Worm (Caenorhabditis elegans): ENCODE results near the gene herd-1.

The herd-1 gene

ce11 chrIII:12469800-12470199 is 26.5 kb upstream of the herd-1 start:
- TF ChIP-seq nhr-12 (tag; optimal IDR thresholded peaks at IDR 0.05), result no peak
- TF ChIP-seq unc-39 (tag; optimal IDR thresholded peaks at IDR 0.05), result no peak
- TF ChIP-seq sptf-1 (tag; optimal IDR thresholded peaks at IDR 0.05), result no peak
- TF ChIP-seq sem-2 (GFP tag; optimal IDR thresholded peaks at IDR 0.05), result no peak
- no peak for TF ChIP-seq flh-1 (GFP tag; optimal IDR thresholded peaks at IDR 0.05)
- TF ChIP-seq M03D4.4 (tag; optimal IDR thresholded peaks at IDR 0.05), result no peak
- TF ChIP-seq pha-4 (tag; optimal IDR thresholded peaks at IDR 0.05), result no peak
- TF ChIP-seq nhr-28 (tag; optimal IDR thresholded peaks at IDR 0.05), result no peak

- TF ChIP-seq unc-39 (tag; optimal IDR thresholded peaks at IDR 0.05) (no peak), elt-3 (tag; optimal IDR thresholded peaks at IDR 0.05) (no peak), bed-3 (GFP tag; optimal IDR thresholded peaks at IDR 0.05) (no peak), elt-1 (tag; optimal IDR thresholded peaks at IDR 0.05; ENCODE audit: borderline replicate concordance, insufficient read depth) (no peak), unc-120 (tag; optimal IDR thresholded peaks at IDR 0.05; ENCODE audit: poor library complexity, severe bottlenecking) (no peak), ztf-11 (tag; optimal IDR thresholded peaks at IDR 0.05) (no peak), drap-1 (GFP tag; optimal IDR thresholded peaks at IDR 0.05) (no peak), zip-8 (tag; optimal IDR thresholded peaks at IDR 0.05) (no peak), mab-5 (tag; optimal IDR thresholded peaks at IDR 0.05) (no peak), unc-62 (GFP tag; optimal IDR thresholded peaks at IDR 0.05) (no peak), sem-2 (GFP tag; optimal IDR thresholded peaks at IDR 0.05) (no peak), snpc-4 (tag; optimal IDR thresholded peaks at IDR 0.05) (no peak)
These were observed 25.7 kb upstream of the herd-1 start for ce11 chrIII:12470589-12470988.

ce11 chrIII:12472497-12472896 is 23.8 kb upstream of the herd-1 start, which contains the start of gene cccp-1:
cccp-1 (plus strand) TSS chrIII:12472873.
- TF ChIP-seq unc-120 (tag; optimal IDR thresholded peaks at IDR 0.05; ENCODE audit: poor library complexity, severe bottlenecking) (no peak), elt-3 (tag; optimal IDR thresholded peaks at IDR 0.05) (no peak), lsy-2 (tag; optimal IDR thresholded peaks at IDR 0.05) (no peak), ces-1 (GFP tag; optimal IDR thresholded peaks at IDR 0.05) (peak; percentile 58), ztf-11 (tag; optimal IDR thresholded peaks at IDR 0.05) (no peak)

ce11 chrIII:12484432-12484831 is 11.9 kb upstream of the herd-1 start, which contains the start of gene arrd-16:
arrd-16 (plus strand) TSS chrIII:12484732.
- TF ChIP-seq bed-3 (GFP tag; optimal IDR thresholded peaks at IDR 0.05) (no peak), unc-62 (GFP tag; optimal IDR thresholded peaks at IDR 0.05) (no peak), zip-8 (tag; optimal IDR thresholded peaks at IDR 0.05) (no peak), ces-1 (GFP tag; optimal IDR thresholded peaks at IDR 0.05) (no peak), ceh-43 (GFP tag; optimal IDR thresholded peaks at IDR 0.05) (no peak), lin-32 (GFP tag; optimal IDR thresholded peaks at IDR 0.05) (no peak), elt-3 (tag; optimal IDR thresholded peaks at IDR 0.05) (no peak), ztf-11 (tag; optimal IDR thresholded peaks at IDR 0.05) (no peak)

ce11 chrIII:12491984-12492383 is 4.4 kb upstream of the herd-1 start, which contains the start of gene Y49E10.25:
Y49E10.25 (minus strand) TSS chrIII:12492084.
- TF ChIP-seq blmp-1 (tag; optimal IDR thresholded peaks at IDR 0.05) (no peak), pha-4 (tag; optimal IDR thresholded peaks at IDR 0.05) (no peak), zip-8 (tag; optimal IDR thresholded peaks at IDR 0.05) (no peak), sem-2 (GFP tag; optimal IDR thresholded peaks at IDR 0.05) (no peak), nhr-12 (tag; optimal IDR thresholded peaks at IDR 0.05) (no peak), ztf-11 (tag; optimal IDR thresholded peaks at IDR 0.05) (no peak), ceh-83 (GFP tag; optimal IDR thresholded peaks at IDR 0.05) (no peak), sptf-1 (tag; optimal IDR thresholded peaks at IDR 0.05) (no peak), nhr-237 (tag; optimal IDR thresholded peaks at IDR 0.05) (no peak), unc-39 (tag; optimal IDR thresholded peaks at IDR 0.05) (no peak), lin-32 (GFP tag; optimal IDR thresholded peaks at IDR 0.05) (no peak), ces-1 (GFP tag; optimal IDR thresholded peaks at IDR 0.05) (no peak), tbx-8 (GFP tag; optimal IDR thresholded peaks at IDR 0.05) (no peak), bed-3 (GFP tag; optimal IDR thresholded peaks at IDR 0.05) (no peak), M03D4.4 (tag; optimal IDR thresholded peaks at IDR 0.05) (no peak), ham-2 (GFP tag; optimal IDR thresholded peaks at IDR 0.05) (no peak)

ce11 chrIII:12495594-12496096 is 693 bp upstream of the herd-1 start, which contains the start of the genes Y111B2A.1 and Y111B2A.2:
Y111B2A.1 (minus strand) TSS chrIII:12495644.
Y111B2A.2 (plus strand) TSS chrIII:12496086.
- TF ChIP-seq lsy-2 (tag; optimal IDR thresholded peaks at IDR 0.05) (peak; percentile 49), ceh-83 (GFP tag; optimal IDR thresholded peaks at IDR 0.05) (no peak)

Measured in whole organism, mixed stage, embryonic.